Fruit fly (Drosophila melanogaster) whole organism, embryonic: ENCODE data around the gene CG33721.

ENCODE experiments used
- ATbp ChIP-seq: fragments of 200-800 bp; sonication (Bioruptor generic); optimal IDR thresholded peaks from 2 replicates; lab custom pipeline; 2017; ENCODE audit warnings: missing biosample characterization, mild to moderate bottlenecking, missing genetic modification characterization, missing genetic modification reagents
- Atf6 ChIP-seq: fragments of 200-800 bp; sonication (Bioruptor generic); IDR thresholded peaks from 2 replicates; pipeline ENCODE4 v1.3.6; 2022; ENCODE audit warnings: missing biosample characterization, missing genetic modification characterization
- CG11695 ChIP-seq: fragments of 200-800 bp; sonication (Bioruptor generic); IDR thresholded peaks from 3 replicates; pipeline ENCODE4 v1.3.6; 2022; ENCODE audit warnings: missing biosample characterization, missing genetic modification characterization
- CG12391 ChIP-seq: fragments of 200-800 bp; sonication (Bioruptor generic); optimal IDR thresholded peaks from 3 replicates; lab custom pipeline; 2018; ENCODE audit warnings: missing biosample characterization, mild to moderate bottlenecking, missing genetic modification characterization, moderate library complexity
- CG13424 ChIP-seq: fragments of 200-800 bp; sonication (Bioruptor generic); optimal IDR thresholded peaks from 2 replicates; lab custom pipeline; 2019; ENCODE audit warnings: missing biosample characterization, mild to moderate bottlenecking, missing genetic modification characterization, moderate library complexity
- CG14441 ChIP-seq: fragments of 200-800 bp; sonication (Bioruptor generic); IDR thresholded peaks from 2 replicates; pipeline ENCODE4 v1.3.6; 2022; ENCODE audit warnings: missing biosample characterization, missing genetic modification characterization
- CG14965 ChIP-seq: fragments of 200-800 bp; sonication (Bioruptor generic); optimal IDR thresholded peaks from 2 replicates; lab custom pipeline; 2016; ENCODE audit warnings: missing biosample characterization, missing genetic modification characterization, borderline replicate concordance
- CG15696 ChIP-seq: fragments of 200-800 bp; sonication (Bioruptor generic); optimal IDR thresholded peaks from 2 replicates; lab custom pipeline; 2019; ENCODE audit warnings: missing biosample characterization, mild to moderate bottlenecking, missing genetic modification characterization, moderate library complexity
- CG17829 ChIP-seq: fragments of 200-800 bp; optimal IDR thresholded peaks from 2 replicates; lab custom pipeline; 2019; ENCODE audit warnings: missing biosample characterization, mild to moderate bottlenecking, missing genetic modification characterization, moderate library complexity
- CG18619 ChIP-seq: fragments of 200-800 bp; sonication (Bioruptor generic); optimal IDR thresholded peaks from 3 replicates; lab custom pipeline; 2017; ENCODE audit warnings: missing biosample characterization, mild to moderate bottlenecking, missing genetic modification characterization
- CG2120 ChIP-seq: fragments of 200-800 bp; sonication (Bioruptor generic); optimal IDR thresholded peaks from 3 replicates; lab custom pipeline; 2016; ENCODE audit warnings: missing biosample characterization, missing genetic modification characterization
- CG7271 ChIP-seq: fragments of 200-800 bp; sonication (Bioruptor generic); optimal IDR thresholded peaks from 2 replicates; lab custom pipeline; 2018; ENCODE audit warnings: missing biosample characterization, mild to moderate bottlenecking, missing genetic modification characterization, moderate library complexity
- CG7357 ChIP-seq: fragments of 200-800 bp; sonication (Bioruptor generic); IDR thresholded peaks from 3 replicates; pipeline ENCODE4 v1.3.6; 2022; ENCODE audit warnings: missing biosample characterization, missing genetic modification characterization
- CG8290 ChIP-seq, 3 experiments: fragments of 200-800 bp; sonication (Bioruptor generic); optimal IDR thresholded peaks; 2 replicates each; lab custom pipeline; 2016 to 2019; ENCODE audit warnings: missing biosample characterization in 3 of 3, missing genetic modification characterization in 3 of 3, mild to moderate bottlenecking in 2 of 3, moderate library complexity in 1 of 3
- Camta ChIP-seq: fragments of 200-800 bp; sonication (Bioruptor generic); optimal IDR thresholded peaks from 2 replicates; lab custom pipeline; 2016; ENCODE audit warnings: missing biosample characterization, missing genetic modification characterization
- CkIIα-i1 ChIP-seq: fragments of 200-800 bp; sonication (Bioruptor generic); IDR thresholded peaks from 2 replicates; pipeline ENCODE4 v1.3.6; 2022; ENCODE audit warnings: missing biosample characterization, missing genetic modification characterization
- Deaf1 ChIP-seq: fragments of 200-800 bp; optimal IDR thresholded peaks from 3 replicates; lab custom pipeline; 2019; ENCODE audit warnings: missing biosample characterization, mild to moderate bottlenecking, missing genetic modification characterization, moderate library complexity
- Dip2 ChIP-seq: fragments of 200-800 bp; sonication (Bioruptor generic); IDR thresholded peaks from 2 replicates; pipeline ENCODE4 v1.3.6; 2022; ENCODE audit warnings: missing biosample characterization, missing genetic modification characterization
- E2f1 ChIP-seq: fragments of 200-800 bp; sonication (Bioruptor generic); IDR thresholded peaks from 2 replicates; pipeline ENCODE4 v1.3.6; 2022; ENCODE audit warnings: missing biosample characterization, missing genetic modification characterization
- Elba2 ChIP-seq: fragments of 200-800 bp; sonication (Bioruptor generic); optimal IDR thresholded peaks from 3 replicates; lab custom pipeline; 2016; ENCODE audit warnings: missing biosample characterization, missing genetic modification characterization
- H15 ChIP-seq: fragments of 200-800 bp; sonication (Bioruptor generic); IDR thresholded peaks from 3 replicates; pipeline ENCODE4 v1.3.6; 2022; ENCODE audit warnings: missing biosample characterization, missing genetic modification characterization
- Hand ChIP-seq: fragments of 200-800 bp; sonication (Bioruptor generic); optimal IDR thresholded peaks from 2 replicates; lab custom pipeline; 2017; ENCODE audit warnings: mild to moderate bottlenecking, missing biosample characterization, missing genetic modification reagents, missing genetic modification characterization
- Hr3 ChIP-seq: fragments of 200-800 bp; sonication (Bioruptor generic); optimal IDR thresholded peaks from 3 replicates; lab custom pipeline; 2016; ENCODE audit warnings: missing biosample characterization, missing genetic modification characterization
- Lim3 ChIP-seq: fragments of 200-800 bp; sonication (Bioruptor generic); IDR thresholded peaks from 2 replicates; pipeline ENCODE4 v1.3.6; 2022; ENCODE audit warnings: missing biosample characterization, missing genetic modification characterization
- Mes4 ChIP-seq: fragments of 200-800 bp; sonication (Bioruptor generic); optimal IDR thresholded peaks from 2 replicates; lab custom pipeline; 2016; ENCODE audit warnings: missing biosample characterization, missing genetic modification characterization
- Mrtf ChIP-seq: fragments of 200-800 bp; sonication (Bioruptor generic); IDR thresholded peaks from 3 replicates; pipeline ENCODE4 v1.3.6; 2022; ENCODE audit warnings: missing biosample characterization, missing genetic modification characterization
- NC2α ChIP-seq: fragments of 200-800 bp; sonication (Bioruptor generic); optimal IDR thresholded peaks from 2 replicates; lab custom pipeline; 2016; ENCODE audit warnings: missing biosample characterization, missing genetic modification characterization
- Sin3A ChIP-seq: fragments of >200 bp; optimal IDR thresholded peaks from 2 replicates; lab custom pipeline; 2018
- corto ChIP-seq: fragments of 200-800 bp; sonication (Bioruptor generic); optimal IDR thresholded peaks from 2 replicates; lab custom pipeline; 2016; ENCODE audit warnings: missing biosample characterization, mild to moderate bottlenecking, missing genetic modification characterization, moderate library complexity
- crol ChIP-seq: fragments of 200-800 bp; sonication (Bioruptor generic); IDR thresholded peaks from 2 replicates; pipeline ENCODE4 v1.3.6; 2022; ENCODE audit warnings: missing biosample characterization, missing genetic modification characterization
- ems ChIP-seq: fragments of 200-800 bp; sonication (Bioruptor generic); optimal IDR thresholded peaks from 3 replicates; lab custom pipeline; 2016; ENCODE audit warnings: missing biosample characterization, missing genetic modification characterization
- fu2 ChIP-seq: fragments of 200-800 bp; sonication (Bioruptor generic); optimal IDR thresholded peaks from 2 replicates; lab custom pipeline; 2016; ENCODE audit warnings: missing biosample characterization, missing genetic modification characterization
- gem ChIP-seq: fragments of 200-800 bp; sonication (Bioruptor generic); optimal IDR thresholded peaks from 2 replicates; lab custom pipeline; 2019; ENCODE audit warnings: missing biosample characterization, mild to moderate bottlenecking, missing genetic modification characterization, moderate library complexity
- gfzf ChIP-seq: fragments of 200-800 bp; sonication (Bioruptor generic); optimal IDR thresholded peaks from 2 replicates; lab custom pipeline; 2016; ENCODE audit warnings: missing biosample characterization, mild to moderate bottlenecking, missing genetic modification characterization, moderate library complexity
- grau ChIP-seq: fragments of 200-800 bp; optimal IDR thresholded peaks from 3 replicates; lab custom pipeline; 2019; ENCODE audit warnings: missing biosample characterization, mild to moderate bottlenecking, missing genetic modification characterization, moderate library complexity
- ind ChIP-seq: fragments of 200-800 bp; sonication (Bioruptor generic); optimal IDR thresholded peaks from 3 replicates; lab custom pipeline; 2016; ENCODE audit warnings: missing biosample characterization, missing genetic modification characterization
- nerfin-2 ChIP-seq: fragments of 200-800 bp; sonication (Bioruptor generic); IDR thresholded peaks from 2 replicates; pipeline ENCODE4 v1.3.6; 2022; ENCODE audit warnings: missing biosample characterization, missing genetic modification characterization; ENCODE audit not compliant: partially characterized antibody
- oc ChIP-seq: fragments of 200-800 bp; sonication (Bioruptor generic); optimal IDR thresholded peaks from 2 replicates; lab custom pipeline; 2018; ENCODE audit warnings: missing biosample characterization, mild to moderate bottlenecking, missing genetic modification characterization, moderate library complexity
- onecut ChIP-seq: fragments of 200-800 bp; sonication (Bioruptor generic); IDR thresholded peaks from 2 replicates; pipeline ENCODE4 v1.3.6; 2022; ENCODE audit warnings: missing biosample characterization, missing genetic modification characterization
- pan ChIP-seq, 4 experiments: fragments of >200 bp in 3 of 4; fragments of 200-800 bp in 1 of 4; sonication (Bioruptor generic) in 1 of 4; optimal IDR thresholded peaks in 3 of 4; IDR thresholded peaks in 1 of 4; 2 replicates each; pipeline versions ENCODE4 v1.3.6 to Lab custom; 2017 to 2022; ENCODE audit warnings: missing biosample characterization in 2 of 4, missing genetic modification characterization in 2 of 4, mixed read lengths in 1 of 4
- pros ChIP-seq: fragments of 200-800 bp; sonication (Bioruptor generic); optimal IDR thresholded peaks from 3 replicates; lab custom pipeline; 2019; ENCODE audit warnings: missing biosample characterization, mild to moderate bottlenecking, missing genetic modification characterization, moderate library complexity
- sug ChIP-seq: fragments of 200-800 bp; optimal IDR thresholded peaks from 2 replicates; lab custom pipeline; 2019; ENCODE audit warnings: missing biosample characterization, mild to moderate bottlenecking, missing genetic modification characterization, moderate library complexity
- tgo ChIP-seq: fragments of 200-800 bp; sonication (Bioruptor generic); IDR thresholded peaks from 3 replicates; pipeline ENCODE4 v1.3.6; 2022; ENCODE audit warnings: missing biosample characterization, missing genetic modification characterization
- tio ChIP-seq: fragments of 200-800 bp; sonication (Bioruptor generic); optimal IDR thresholded peaks from 2 replicates; lab custom pipeline; 2017; ENCODE audit warnings: missing biosample characterization, missing genetic modification characterization, inconsistent platforms
- trem ChIP-seq: fragments of 200-800 bp; optimal IDR thresholded peaks from 3 replicates; lab custom pipeline; 2019; ENCODE audit warnings: missing biosample characterization, mild to moderate bottlenecking, missing genetic modification characterization, moderate library complexity
- twi ChIP-seq: fragments of 200-800 bp; optimal IDR thresholded peaks from 2 replicates; lab custom pipeline; 2019; ENCODE audit warnings: missing biosample characterization, mild to moderate bottlenecking, missing genetic modification characterization, moderate library complexity
- wdn ChIP-seq: fragments of 200-800 bp; sonication (Bioruptor generic); IDR thresholded peaks from 2 replicates; pipeline ENCODE4 v1.3.6; 2022; ENCODE audit warnings: missing biosample characterization, missing genetic modification characterization
- zen ChIP-seq: fragments of 200-800 bp; sonication (Bioruptor generic); optimal IDR thresholded peaks from 3 replicates; lab custom pipeline; 2018; ENCODE audit warnings: missing biosample characterization, mild to moderate bottlenecking, missing genetic modification characterization, moderate library complexity
- zfh1 ChIP-seq: fragments of 200-800 bp; sonication (Bioruptor generic); IDR thresholded peaks from 3 replicates; pipeline ENCODE4 v1.3.6; 2022; ENCODE audit warnings: missing biosample characterization, missing genetic modification characterization

Gene CG33721

DNA sequence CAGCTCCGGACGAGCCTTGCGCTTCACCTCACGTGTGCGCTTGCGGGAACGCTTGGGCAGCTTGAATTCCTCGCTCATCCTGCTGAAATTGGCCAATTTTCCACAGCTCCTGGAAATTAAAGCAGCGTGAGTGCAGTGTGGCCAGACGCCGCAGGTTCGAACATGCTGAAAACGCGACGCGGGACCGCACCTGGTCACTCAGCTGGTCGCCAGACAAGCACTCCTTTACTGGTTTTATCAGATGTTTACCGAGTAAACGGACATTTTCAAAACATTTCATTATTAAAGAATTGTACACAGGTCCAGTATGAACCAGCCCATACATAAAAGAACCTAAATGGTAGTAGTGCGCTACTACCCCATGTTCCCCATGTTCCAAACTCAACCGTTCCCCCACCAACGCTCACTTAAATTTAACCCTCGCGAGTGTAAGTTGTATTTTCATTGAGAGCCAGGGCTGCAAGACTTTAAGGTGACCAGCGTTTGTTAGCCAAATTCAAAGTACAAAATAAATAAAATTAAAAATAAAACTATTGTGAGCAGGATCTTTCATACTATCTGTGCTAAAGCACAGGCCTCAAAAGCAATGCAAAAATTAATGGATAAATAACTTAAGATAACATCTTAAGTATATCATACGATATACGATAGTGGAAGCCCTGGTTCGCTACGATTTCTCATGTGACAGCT, 31.5 kb downstream of the CG33721 start, which contains the start of the genes JMJD6, CG7071 and Muted (continued):
- TF ChIP-seq nerfin-2 (GFP tag; lab: Robert Waterston, UW) (peak; percentile 53; the same call in 1 of the 2 replicates), CG15696 (peak; percentile 95), pros (GFP tag; lab: Kevin White, UChicago) (peak; percentile 25), trem (tag; lab: Kevin White, UChicago) (peak; percentile 82), gfzf (GFP tag; lab: Kevin White, UChicago) (peak; percentile 90), fu2 (GFP tag; lab: Kevin White, UChicago) (peak; percentile 85), oc (tag; lab: Kevin White, UChicago) (peak; percentile 81), CG14441 (peak; percentile 92), grau (tag; lab: Kevin White, UChicago) (peak; percentile 83), CG17829 (peak; percentile 88), tio (GFP tag; lab: Kevin White, UChicago) (peak; percentile 86), Elba2 (GFP tag; lab: Kevin White, UChicago) (peak; percentile 78), Hand (peak; percentile 75), Hr3 (peak; percentile 92), gem (tag; lab: Kevin White, UChicago) (peak; percentile 95), CG14965 (GFP tag; lab: Kevin White, UChicago) (no peak), H15 (GFP tag; lab: Robert Waterston, UW) (peak; percentile 87), tgo (GFP tag; lab: Robert Waterston, UW) (peak; percentile 87), onecut (GFP tag; lab: Robert Waterston, UW) (peak; percentile 72), Mes4 (GFP tag; lab: Kevin White, UChicago) (peak; percentile 81), CG7271 (peak; percentile 69), CG18619 (GFP tag; lab: Kevin White, UChicago) (peak; percentile 83), crol (GFP tag; lab: Robert Waterston, UW) (no peak), Lim3 (GFP tag; lab: Robert Waterston, UW) (peak; percentile 63), CG12391 (tag; lab: Kevin White, UChicago) (peak; percentile 97), wdn (GFP tag; lab: Robert Waterston, UW) (peak; percentile 84), ems (GFP tag; lab: Kevin White, UChicago) (peak; percentile 89), zen (tag; lab: Kevin White, UChicago) (peak; percentile 88), twi (tag; lab: Kevin White, UChicago) (peak; percentile 77), CG7357 (GFP tag; lab: Robert Waterston, UW) (peak; percentile 85), CG8290 (GFP tag; optimal IDR thresholded peaks at IDR 0.05; lab: Kevin White, UChicago) (peak; percentile 35), CG8290 (tag; optimal IDR thresholded peaks at IDR 0.05; lab: Kevin White, UChicago) (peak; percentile 37 to 76), E2f1 (GFP tag; lab: Robert Waterston, UW) (peak; percentile 84), NC2α (GFP tag; lab: Kevin White, UChicago) (peak; percentile 32), ATbp (GFP tag; lab: Kevin White, UChicago) (peak; percentile 73), Mrtf (GFP tag; lab: Robert Waterston, UW) (peak; percentile 82), CG13424 (tag; lab: Kevin White, UChicago) (peak; percentile 96), Deaf1 (tag; lab: Kevin White, UChicago) (peak; percentile 55), sug (tag; lab: Kevin White, UChicago) (peak; percentile 88), Camta (peak; percentile 88), CG2120 (GFP tag; lab: Kevin White, UChicago) (peak; percentile 98), ind (GFP tag; lab: Kevin White, UChicago) (peak; percentile 93), Atf6 (GFP tag; lab: Robert Waterston, UW) (peak; percentile 90), corto (GFP tag; lab: Kevin White, UChicago) (peak; percentile 76), Dip2 (GFP tag; lab: Robert Waterston, UW) (peak; percentile 40; the same call in 1 of the 2 replicates), pan (optimal IDR thresholded peaks at IDR 0.05; lab: Kevin White, UChicago) (no peak), pan (GFP tag; optimal IDR thresholded peaks at IDR 0.05 in 1 of 2, IDR thresholded peaks at IDR 0.05 in 1 of 2) (peak in 1 of 2 experiments; percentile 94), zfh1 (GFP tag; lab: Robert Waterston, UW) (peak; percentile 95), Sin3A (lab: Kevin White, UChicago) (peak; percentile 88), CG11695 (GFP tag; lab: Robert Waterston, UW) (peak; percentile 87), CkIIα-i1 (GFP tag; lab: Robert Waterston, UW) (no peak)
